Fruit fly (Drosophila melanogaster): ENCODE measurements around the gene trbl.

DNA sequence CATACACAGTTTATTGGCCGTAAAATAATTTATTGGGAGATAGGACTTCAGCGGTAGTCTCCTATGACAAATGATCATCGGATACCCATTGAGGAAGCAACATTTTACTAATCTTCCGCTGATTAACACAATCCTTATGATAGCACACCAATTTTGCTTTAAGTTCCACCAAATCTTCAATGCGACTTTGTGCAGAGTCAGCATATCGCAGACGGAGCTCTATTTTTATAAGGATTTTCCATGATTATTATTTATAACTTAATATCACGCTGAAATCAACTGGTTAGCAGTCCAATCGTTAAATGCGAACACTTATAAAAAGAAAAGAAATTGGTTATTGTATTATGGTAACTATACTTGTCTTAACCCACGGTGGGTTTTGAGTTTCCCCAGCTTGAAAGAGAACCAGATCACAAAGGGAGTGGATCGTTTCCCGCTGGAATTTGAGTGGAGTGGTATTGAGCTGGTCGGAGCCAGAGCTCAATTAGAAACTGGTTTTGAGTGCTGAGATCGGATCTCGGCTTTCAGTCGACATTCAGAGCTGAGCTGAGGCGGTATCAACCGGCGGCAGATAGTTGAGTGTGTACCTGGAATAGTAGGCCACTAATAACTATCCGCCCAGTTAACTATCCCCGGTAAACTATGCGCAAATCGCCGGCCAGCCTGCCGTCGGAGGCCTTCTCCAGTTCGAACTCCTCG, 34.6 kb downstream of the trbl start, which contains the start of the genes Toll-9 and in:
- TF ChIP-seq CG13204 (GFP tag; optimal IDR thresholded peaks at IDR 0.05), result no peak
- TF ChIP-seq Pif1B (GFP tag; optimal IDR thresholded peaks at IDR 0.05), result no peak
- TF ChIP-seq CG32121 (GFP tag; IDR thresholded peaks at IDR 0.05), result no peak
- no peak for TF ChIP-seq CG34367 (tag; optimal IDR thresholded peaks at IDR 0.05)
- no peak for TF ChIP-seq Snoo (tag; optimal IDR thresholded peaks at IDR 0.05)
